Worm (Caenorhabditis elegans): ENCODE data around the gene rnf-121.

- TF ChIP-seq snpc-4 (tag; optimal IDR thresholded peaks at IDR 0.05): no peak
- no peak for TF ChIP-seq hlh-17 (GFP tag; optimal IDR thresholded peaks at IDR 0.05; ENCODE audit: borderline replicate concordance)
- no peak for TF ChIP-seq tbx-2 (tag; optimal IDR thresholded peaks at IDR 0.05)
- no peak for TF ChIP-seq nhr-237 (tag; optimal IDR thresholded peaks at IDR 0.05)
- no peak for TF ChIP-seq pag-3 (tag; optimal IDR thresholded peaks at IDR 0.05; ENCODE audit: borderline replicate concordance, insufficient read depth)
Observed at ce11 chrIII:4157298-4157697, 13.5 kb downstream of the rnf-121 start, which contains the start of gene C16C10.9.
